Fruit fly (Drosophila melanogaster) whole organism, embryonic: ENCODE measurements around the gene Dpm2.

Experiments used
- Atf6 ChIP-seq: fragments of 200-800 bp; sonication (Bioruptor generic); IDR thresholded peaks from 2 replicates; pipeline ENCODE4 v1.3.6; 2022; ENCODE audit warnings: missing biosample characterization, missing genetic modification characterization
- CG10979 ChIP-seq: fragments of 200-800 bp; sonication (Bioruptor generic); optimal IDR thresholded peaks from 2 replicates; lab custom pipeline; 2018; ENCODE audit warnings: missing biosample characterization, mild to moderate bottlenecking, missing genetic modification characterization, moderate library complexity
- CG11560 ChIP-seq: fragments of 200-800 bp; sonication (Bioruptor generic); IDR thresholded peaks from 3 replicates; pipeline ENCODE4 v1.3.6; 2022; ENCODE audit warnings: missing biosample characterization, missing genetic modification characterization
- CG13123 ChIP-seq: fragments of 200-800 bp; sonication (Bioruptor generic); optimal IDR thresholded peaks from 2 replicates; lab custom pipeline; 2016; ENCODE audit warnings: missing biosample characterization, missing genetic modification characterization
- CG13424 ChIP-seq: fragments of 200-800 bp; sonication (Bioruptor generic); optimal IDR thresholded peaks from 2 replicates; lab custom pipeline; 2019; ENCODE audit warnings: missing biosample characterization, mild to moderate bottlenecking, missing genetic modification characterization, moderate library complexity
- CG14441 ChIP-seq: fragments of 200-800 bp; sonication (Bioruptor generic); IDR thresholded peaks from 2 replicates; pipeline ENCODE4 v1.3.6; 2022; ENCODE audit warnings: missing biosample characterization, missing genetic modification characterization
- CG15269 ChIP-seq: fragments of 200-800 bp; sonication (Bioruptor generic); optimal IDR thresholded peaks from 2 replicates; lab custom pipeline; 2018; ENCODE audit warnings: missing biosample characterization, mild to moderate bottlenecking, missing genetic modification characterization, moderate library complexity
- CG17612 ChIP-seq: fragments of 200-800 bp; sonication (Bioruptor generic); IDR thresholded peaks from 2 replicates; pipeline ENCODE4 v1.3.6; 2022; ENCODE audit warnings: missing biosample characterization, missing genetic modification characterization
- CG18599 ChIP-seq: fragments of 200-800 bp; sonication (Bioruptor generic); optimal IDR thresholded peaks from 3 replicates; lab custom pipeline; 2017; ENCODE audit warnings: missing biosample characterization, missing genetic modification characterization, mild to moderate bottlenecking, moderate library complexity, missing genetic modification reagents
- CG31224 ChIP-seq: fragments of 200-800 bp; sonication (Bioruptor generic); IDR thresholded peaks from 2 replicates; pipeline ENCODE4 v1.3.6; 2022; ENCODE audit warnings: missing biosample characterization, missing genetic modification characterization
- CG34422 ChIP-seq: fragments of 200-800 bp; sonication (Bioruptor generic); IDR thresholded peaks from 3 replicates; pipeline ENCODE4 v1.3.6; 2022; ENCODE audit warnings: missing biosample characterization, missing genetic modification characterization
- CG7556 ChIP-seq: fragments of 200-800 bp; sonication (Bioruptor generic); optimal IDR thresholded peaks from 2 replicates; lab custom pipeline; 2017; ENCODE audit warnings: missing biosample characterization, mild to moderate bottlenecking, missing genetic modification characterization
- CG7839 ChIP-seq: fragments of 200-800 bp; sonication (Bioruptor generic); optimal IDR thresholded peaks from 3 replicates; lab custom pipeline; 2018; ENCODE audit warnings: missing biosample characterization, mild to moderate bottlenecking, missing genetic modification characterization, moderate library complexity
- CG8290 ChIP-seq, 3 experiments: fragments of 200-800 bp; sonication (Bioruptor generic); optimal IDR thresholded peaks; 2 replicates each; lab custom pipeline; 2016 to 2019; ENCODE audit warnings: missing biosample characterization in 3 of 3, missing genetic modification characterization in 3 of 3, mild to moderate bottlenecking in 2 of 3, moderate library complexity in 1 of 3
- CG8388 ChIP-seq: fragments of 200-800 bp; sonication (Bioruptor generic); optimal IDR thresholded peaks from 2 replicates; lab custom pipeline; 2019; ENCODE audit warnings: missing biosample characterization, mild to moderate bottlenecking, missing genetic modification characterization, moderate library complexity
- E2f1 ChIP-seq: fragments of 200-800 bp; sonication (Bioruptor generic); IDR thresholded peaks from 2 replicates; pipeline ENCODE4 v1.3.6; 2022; ENCODE audit warnings: missing biosample characterization, missing genetic modification characterization
- Ets65A ChIP-seq: fragments of 200-800 bp; sonication (Bioruptor generic); peaks from one replicate; lab custom pipeline; 2016; ENCODE audit warnings: missing biosample characterization, missing genetic modification characterization
- Fer3 ChIP-seq: fragments of 200-800 bp; sonication (Bioruptor generic); optimal IDR thresholded peaks from 2 replicates; lab custom pipeline; 2018; ENCODE audit warnings: missing biosample characterization, mild to moderate bottlenecking, missing genetic modification characterization, moderate library complexity
- Gug ChIP-seq: fragments of 200-800 bp; sonication (Bioruptor generic); IDR thresholded peaks from 4 replicates; pipeline ENCODE4 v1.3.6; 2022; ENCODE audit warnings: missing biosample characterization, missing genetic modification characterization
- HLH4C ChIP-seq: fragments of 200-800 bp; sonication (Bioruptor generic); IDR thresholded peaks from 3 replicates; pipeline ENCODE4 v1.3.6; 2022; ENCODE audit warnings: missing biosample characterization, missing genetic modification characterization; ENCODE audit not compliant: partially characterized antibody
- Hmr ChIP-seq: fragments of 200-800 bp; sonication (Bioruptor generic); optimal IDR thresholded peaks from 3 replicates; lab custom pipeline; 2017; ENCODE audit warnings: mild to moderate bottlenecking, missing biosample characterization, missing genetic modification reagents, missing genetic modification characterization
- NK7.1 ChIP-seq: fragments of 200-800 bp; sonication (Bioruptor generic); optimal IDR thresholded peaks from 3 replicates; lab custom pipeline; 2016; ENCODE audit warnings: missing biosample characterization, missing genetic modification characterization
- NfI ChIP-seq: fragments of 200-800 bp; sonication (Bioruptor generic); optimal IDR thresholded peaks from 3 replicates; lab custom pipeline; 2018; ENCODE audit warnings: missing biosample characterization, mild to moderate bottlenecking, missing genetic modification characterization, moderate library complexity
- Pdp1 ChIP-seq, 2 experiments: fragments of 200-800 bp; sonication (Bioruptor generic); optimal IDR thresholded peaks; 3 replicates each; lab custom pipeline; 2016; ENCODE audit warnings: missing biosample characterization in 2 of 2, missing genetic modification characterization in 2 of 2, mild to moderate bottlenecking in 1 of 2, moderate library complexity in 1 of 2
- Sin3A ChIP-seq: fragments of >200 bp; optimal IDR thresholded peaks from 2 replicates; lab custom pipeline; 2018
- Six4 ChIP-seq: fragments of 200-800 bp; sonication (Bioruptor generic); optimal IDR thresholded peaks from 2 replicates; lab custom pipeline; 2016; ENCODE audit warnings: missing biosample characterization, missing genetic modification characterization
- TFAM ChIP-seq: fragments of 200-800 bp; sonication (Bioruptor generic); optimal IDR thresholded peaks from 2 replicates; lab custom pipeline; 2017; ENCODE audit warnings: missing biosample characterization, missing genetic modification characterization, inconsistent platforms
- Tbp ChIP-seq: fragments of >200 bp; optimal IDR thresholded peaks from 2 replicates; lab custom pipeline; 2018; ENCODE audit warnings: missing biosample characterization, missing genetic modification characterization
- ap ChIP-seq: fragments of 200-800 bp; sonication (Bioruptor generic); IDR thresholded peaks from 2 replicates; pipeline ENCODE4 v1.3.6; 2022; ENCODE audit warnings: missing biosample characterization, missing genetic modification characterization
- ara ChIP-seq: fragments of 200-800 bp; sonication (Bioruptor generic); IDR thresholded peaks from 2 replicates; pipeline ENCODE4 v1.3.6; 2022; ENCODE audit warnings: missing biosample characterization, missing genetic modification characterization
- bsh ChIP-seq, 2 experiments: fragments of 200-800 bp; sonication (Bioruptor generic); optimal IDR thresholded peaks; 2 replicates each; lab custom pipeline; 2017 to 2018; ENCODE audit warnings: mild to moderate bottlenecking in 2 of 2, missing biosample characterization in 2 of 2, missing genetic modification characterization in 2 of 2, moderate library complexity in 1 of 2
- cato ChIP-seq: fragments of 200-800 bp; sonication (Bioruptor generic); optimal IDR thresholded peaks from 2 replicates; lab custom pipeline; 2016; ENCODE audit warnings: missing biosample characterization, missing genetic modification characterization, borderline replicate concordance
- caup ChIP-seq: fragments of 200-800 bp; sonication (Bioruptor generic); optimal IDR thresholded peaks from 3 replicates; lab custom pipeline; 2017; ENCODE audit warnings: missing biosample characterization, mild to moderate bottlenecking, missing genetic modification characterization, moderate library complexity; ENCODE audit not compliant: severe bottlenecking
- crc ChIP-seq: fragments of 200-800 bp; sonication (Bioruptor generic); optimal IDR thresholded peaks from 2 replicates; lab custom pipeline; 2016; ENCODE audit warnings: missing biosample characterization, missing genetic modification characterization
- cwo ChIP-seq: fragments of 200-800 bp; sonication (Bioruptor generic); optimal IDR thresholded peaks from 3 replicates; lab custom pipeline; 2017; ENCODE audit warnings: missing biosample characterization, missing genetic modification characterization, mild to moderate bottlenecking, moderate library complexity, missing genetic modification reagents
- exex ChIP-seq: fragments of 200-800 bp; sonication (Bioruptor generic); optimal IDR thresholded peaks from 4 replicates; lab custom pipeline; 2018; ENCODE audit warnings: missing biosample characterization, mild to moderate bottlenecking, missing genetic modification characterization, moderate library complexity
- ftz-f1 ChIP-seq: fragments of 200-800 bp; sonication (Bioruptor generic); optimal IDR thresholded peaks from 2 replicates; lab custom pipeline; 2016; ENCODE audit warnings: missing biosample characterization, missing genetic modification characterization
- gem ChIP-seq: fragments of 200-800 bp; sonication (Bioruptor generic); optimal IDR thresholded peaks from 2 replicates; lab custom pipeline; 2019; ENCODE audit warnings: missing biosample characterization, mild to moderate bottlenecking, missing genetic modification characterization, moderate library complexity
- grn ChIP-seq: fragments of 200-800 bp; sonication (Bioruptor generic); optimal IDR thresholded peaks from 3 replicates; lab custom pipeline; 2017; ENCODE audit warnings: missing biosample characterization, missing genetic modification characterization
- hth ChIP-seq: fragments of >200 bp; optimal IDR thresholded peaks from 2 replicates; lab custom pipeline; 2017; ENCODE audit warnings: inconsistent platforms
- inv ChIP-seq: fragments of 200-800 bp; sonication (Bioruptor generic); IDR thresholded peaks from 2 replicates; pipeline ENCODE4 v1.3.6; 2022; ENCODE audit warnings: missing biosample characterization, missing genetic modification characterization; ENCODE audit not compliant: partially characterized antibody
- lilli ChIP-seq: fragments of 200-800 bp; sonication (Bioruptor generic); optimal IDR thresholded peaks from 3 replicates; lab custom pipeline; 2016; ENCODE audit warnings: missing biosample characterization, missing genetic modification characterization
- prd ChIP-seq, 3 experiments: fragments of >200 bp in 2 of 3; fragments of 200-800 bp in 1 of 3; sonication (Bioruptor generic) in 1 of 3; optimal IDR thresholded peaks in 2 of 3; IDR thresholded peaks in 1 of 3; 2 replicates in 2 of 3; 3 replicates in 1 of 3; pipeline versions ENCODE4 v1.3.6 to Lab custom; 2017 to 2022; ENCODE audit warnings: missing biosample characterization in 1 of 3, missing genetic modification characterization in 1 of 3
- sens-2 ChIP-seq: fragments of 200-800 bp; sonication (Bioruptor generic); IDR thresholded peaks from 2 replicates; pipeline ENCODE4 v1.3.6; 2022; ENCODE audit warnings: missing biosample characterization, missing genetic modification characterization
- sug ChIP-seq: fragments of 200-800 bp; optimal IDR thresholded peaks from 2 replicates; lab custom pipeline; 2019; ENCODE audit warnings: missing biosample characterization, mild to moderate bottlenecking, missing genetic modification characterization, moderate library complexity
- tap ChIP-seq: fragments of 200-800 bp; optimal IDR thresholded peaks from 3 replicates; lab custom pipeline; 2019; ENCODE audit warnings: missing biosample characterization, mild to moderate bottlenecking, missing genetic modification characterization, moderate library complexity
- zen ChIP-seq: fragments of 200-800 bp; sonication (Bioruptor generic); optimal IDR thresholded peaks from 3 replicates; lab custom pipeline; 2018; ENCODE audit warnings: missing biosample characterization, mild to moderate bottlenecking, missing genetic modification characterization, moderate library complexity

Dpm2 gene

DNA sequence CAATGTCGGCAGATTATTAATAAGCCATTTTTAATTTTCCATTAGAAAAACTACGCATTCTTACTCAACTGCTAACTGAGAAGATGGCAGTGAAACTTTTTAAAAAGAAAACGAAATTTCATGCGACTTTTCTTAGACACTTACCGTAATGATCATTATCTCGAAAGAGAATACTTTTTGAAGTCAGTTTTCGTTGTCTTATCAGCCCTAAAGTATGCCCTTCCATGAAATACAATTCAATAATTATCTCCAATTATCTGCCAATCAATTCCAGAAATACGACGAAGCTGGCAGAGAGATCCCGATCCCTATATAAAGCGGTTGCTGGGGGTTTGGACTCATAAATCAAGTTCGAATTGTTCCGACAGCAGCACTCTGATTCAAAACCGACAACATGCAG lies 2.9 kb upstream of the Dpm2 start, which contains the start of gene Drsl5:
Drsl5 (plus strand) TSS at position 341 of the 400 bp plus-strand sequence.
- TF ChIP-seq exex (tag; lab: Kevin White, UChicago): peak; percentile 38
- TF ChIP-seq Tbp (GFP tag; lab: Kevin White, UChicago): no peak
- no peak for TF ChIP-seq HLH4C (GFP tag; lab: Robert Waterston, UW)
- TF ChIP-seq grn (GFP tag; lab: Kevin White, UChicago): peak; percentile 49
- no peak for TF ChIP-seq CG7556 (GFP tag; lab: Kevin White, UChicago)
- no peak for TF ChIP-seq CG17612 (GFP tag; lab: Robert Waterston, UW)
- no peak for TF ChIP-seq cato (GFP tag; lab: Kevin White, UChicago)
- no peak for TF ChIP-seq E2f1 (GFP tag; lab: Robert Waterston, UW)
- no peak for TF ChIP-seq Sin3A
- no peak for TF ChIP-seq hth (lab: Kevin White, UChicago)
- no peak for TF ChIP-seq CG34422
- TF ChIP-seq Six4 (GFP tag; lab: Kevin White, UChicago): no peak
- no peak for TF ChIP-seq CG13123 (GFP tag; lab: Kevin White, UChicago)
- TF ChIP-seq ara (GFP tag; lab: Robert Waterston, UW): 0 out of 2 replicates have a peak, but pooled peaks have one; percentile 33
- peak; percentile 23 for TF ChIP-seq zen (tag; lab: Kevin White, UChicago)
- peak; percentile 98 for TF ChIP-seq CG8388
- TF ChIP-seq, all 482 proteins: peak for 5

DNA sequence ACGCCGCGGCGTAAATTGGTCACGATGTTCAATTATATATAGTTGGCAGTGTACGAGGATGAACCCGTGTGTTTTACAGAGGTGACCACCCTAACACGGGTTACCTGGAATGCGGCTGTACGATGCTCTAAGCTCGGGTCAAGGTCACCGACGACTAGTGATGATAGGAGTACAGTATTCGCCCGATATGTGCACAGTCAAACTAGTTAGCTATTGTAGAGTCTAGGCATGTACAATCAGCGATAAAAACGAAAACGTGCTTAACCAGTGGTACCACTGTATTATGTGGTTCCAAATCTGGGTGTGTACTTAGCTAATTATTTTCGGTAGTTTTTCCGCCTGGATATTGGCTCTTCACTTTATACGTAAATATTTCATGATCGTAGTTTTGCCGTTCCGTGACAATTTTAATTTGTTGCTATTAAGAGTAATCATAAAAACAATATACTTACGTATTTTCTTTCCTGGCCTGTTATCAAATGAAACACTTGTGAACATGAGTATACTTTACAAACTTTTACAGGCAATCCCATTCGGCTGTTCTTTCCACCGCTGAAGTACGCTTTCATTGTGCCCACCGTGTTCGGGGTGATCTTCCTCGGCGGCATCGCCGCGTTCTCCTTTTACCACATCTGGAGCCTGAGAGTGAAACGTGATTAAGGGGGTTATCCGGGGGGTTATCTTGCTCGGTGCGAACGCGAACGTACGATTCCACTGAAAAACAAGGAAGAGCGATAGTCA lies 807 bp downstream of the Dpm2 start:
- TF ChIP-seq Gug (GFP tag; lab: Robert Waterston, UW) (peak; percentile 6; the same call in 1 of the 4 replicates), CG10979 (peak; percentile 6), Fer3 (tag; lab: Kevin White, UChicago) (peak; percentile 17), CG15269 (peak; percentile 52), TFAM (GFP tag; lab: Kevin White, UChicago) (no peak), Hmr (GFP tag; lab: Kevin White, UChicago) (peak; percentile 48), ftz-f1 (GFP tag; lab: Kevin White, UChicago) (peak; percentile 78), tap (tag; lab: Kevin White, UChicago) (no peak), Pdp1 (GFP tag; optimal IDR thresholded peaks at IDR 0.05; lab: Kevin White, UChicago) (peak; percentile 33 to 59), CG13424 (tag; lab: Kevin White, UChicago) (peak; percentile 3), sug (peak; percentile 55), lilli (GFP tag; lab: Kevin White, UChicago) (peak; percentile 50), CG7839 (tag; lab: Kevin White, UChicago) (peak; percentile 42), Ets65A (GFP tag; lab: Kevin White, UChicago) (peak; percentile 44), prd (optimal IDR thresholded peaks at IDR 0.05; lab: Kevin White, UChicago) (no peak), prd (GFP tag; IDR thresholded peaks at IDR 0.05; lab: Robert Waterston, UW) (peak; percentile 34; the same call in 1 of the 3 replicates), inv (no peak), crc (GFP tag; lab: Kevin White, UChicago) (peak; percentile 6), NfI (GFP tag; lab: Kevin White, UChicago) (peak; percentile 3), Atf6 (GFP tag; lab: Robert Waterston, UW) (peak; percentile 43; the same call in 1 of the 2 replicates), caup (GFP tag; lab: Kevin White, UChicago) (peak; percentile 10), gem (peak; percentile 32), CG31224 (GFP tag; lab: Robert Waterston, UW) (0 out of 2 replicates have a peak, but pooled peaks have one; percentile 15), NK7.1 (GFP tag; lab: Kevin White, UChicago) (no peak), CG11560 (no peak), ap (GFP tag; lab: Robert Waterston, UW) (no peak), CG8290 (GFP tag; optimal IDR thresholded peaks at IDR 0.05; lab: Kevin White, UChicago) (no peak), CG8290 (tag; optimal IDR thresholded peaks at IDR 0.05; lab: Kevin White, UChicago) (peak in 1 of 2 experiments; percentile 75), sens-2 (GFP tag; lab: Robert Waterston, UW) (no peak), bsh (GFP tag; optimal IDR thresholded peaks at IDR 0.05; lab: Kevin White, UChicago) (peak in 1 of 2 experiments; percentile 13), CG18599 (GFP tag; lab: Kevin White, UChicago) (peak; percentile 69), CG14441 (peak; percentile 43; the same call in 1 of the 2 replicates), cwo (GFP tag; lab: Kevin White, UChicago) (peak; percentile 58)
